Worm (Caenorhabditis elegans) whole organism, young adult: Measurements from ENCODE around the gene vps-39.

ENCODE experiments used
- C06A6.2 ChIP-seq: fragments of 200-800 bp; sonication (Bioruptor generic); conservative IDR thresholded peaks from 2 replicates; pipeline ENCODE4 v1.3.6; 2022; ENCODE audit warnings: missing genetic modification characterization, missing compliant biosample characterization
- F33H1.4 ChIP-seq: fragments of 200-800 bp; sonication (Bioruptor generic); IDR thresholded peaks from 2 replicates; pipeline ENCODE4 v1.3.6; 2022; ENCODE audit warnings: missing genetic modification reagents, missing genetic modification characterization, missing compliant biosample characterization
- F39B2.1 ChIP-seq: fragments of 200-800 bp; sonication (Bioruptor generic); IDR thresholded peaks from 2 replicates; pipeline ENCODE4 v1.3.6; 2022; ENCODE audit warnings: missing genetic modification reagents, missing genetic modification characterization, missing compliant biosample characterization
- F49E8.2 ChIP-seq: sonication (generic microtip); optimal IDR thresholded peaks from 3 replicates; lab custom pipeline; 2017; ENCODE audit warnings: missing genetic modification characterization, mild to moderate bottlenecking, missing compliant biosample characterization, antibody characterized with exemption, moderate library complexity; ENCODE audit not compliant: insufficient read depth
- F55B11.4 ChIP-seq: sonication (generic microtip); optimal IDR thresholded peaks from 2 replicates; lab custom pipeline; 2016; ENCODE audit warnings: missing compliant biosample characterization, missing genetic modification characterization, borderline replicate concordance; ENCODE audit not compliant: insufficient read depth
- F57C9.4 ChIP-seq: sonication (generic microtip); optimal IDR thresholded peaks from 2 replicates; lab custom pipeline; 2017; ENCODE audit warnings: mild to moderate bottlenecking, missing genetic modification characterization, missing compliant biosample characterization
- K11D2.4 ChIP-seq: fragments of 200-800 bp; sonication (Bioruptor generic); IDR thresholded peaks from 2 replicates; pipeline ENCODE4 v1.3.6; 2022; ENCODE audit warnings: missing genetic modification reagents, missing genetic modification characterization, missing compliant biosample characterization
- Y67H2A.10 ChIP-seq: fragments of 200-800 bp; sonication (Bioruptor generic); conservative IDR thresholded peaks from 2 replicates; pipeline ENCODE4 v1.3.6; 2022; ENCODE audit warnings: missing genetic modification reagents, missing genetic modification characterization, missing compliant biosample characterization
- Y95B8A.8 ChIP-seq: fragments of 200-800 bp; sonication (Bioruptor generic); IDR thresholded peaks from 2 replicates; pipeline ENCODE4 v1.3.6; 2022; ENCODE audit warnings: missing genetic modification reagents, missing genetic modification characterization, missing compliant biosample characterization
- akir-1 ChIP-seq: fragments of 200-800 bp; sonication (Bioruptor generic); optimal IDR thresholded peaks from 2 replicates; lab custom pipeline; 2018; ENCODE audit warnings: mild to moderate bottlenecking, missing genetic modification characterization, moderate library complexity, missing compliant biosample characterization
- aptf-3 ChIP-seq: fragments of 200-800 bp; sonication (Bioruptor generic); IDR thresholded peaks from 2 replicates; pipeline ENCODE4 v1.3.6; 2022; ENCODE audit warnings: missing genetic modification characterization, missing compliant biosample characterization
- attf-3 ChIP-seq: fragments of 200-800 bp; sonication (Bioruptor generic); conservative IDR thresholded peaks from 2 replicates; pipeline ENCODE4 v1.3.6; 2022; ENCODE audit warnings: missing genetic modification reagents, missing genetic modification characterization, missing compliant biosample characterization
- attf-5 ChIP-seq: fragments of 200-800 bp; sonication (Bioruptor generic); optimal IDR thresholded peaks from 2 replicates; lab custom pipeline; 2018; ENCODE audit warnings: mild to moderate bottlenecking, missing genetic modification characterization, missing compliant biosample characterization
- ccch-3 ChIP-seq: fragments of 200-800 bp; sonication (Bioruptor generic); optimal IDR thresholded peaks from 2 replicates; lab custom pipeline; 2018; ENCODE audit warnings: mild to moderate bottlenecking, missing genetic modification characterization, missing compliant biosample characterization
- cebp-1 ChIP-seq, 2 experiments: fragments of 200-800 bp in 1 of 2; sonication (Bioruptor generic) in 1 of 2; sonication (generic microtip) in 1 of 2; IDR thresholded peaks in 1 of 2; optimal IDR thresholded peaks in 1 of 2; 2 replicates each; pipeline versions ENCODE4 v1.3.6 to Lab custom; 2017 to 2022; ENCODE audit warnings: missing compliant biosample characterization in 2 of 2, missing genetic modification characterization in 2 of 2, mild to moderate bottlenecking in 1 of 2, missing genetic modification reagents in 1 of 2, moderate library complexity in 1 of 2
- ceh-27 ChIP-seq: fragments of 200-800 bp; sonication (Bioruptor generic); optimal IDR thresholded peaks from 2 replicates; lab custom pipeline; 2018; ENCODE audit warnings: mild to moderate bottlenecking, missing genetic modification characterization, moderate library complexity, missing compliant biosample characterization
- ceh-79 ChIP-seq: sonication (generic microtip); optimal IDR thresholded peaks from 2 replicates; lab custom pipeline; 2017; ENCODE audit warnings: mild to moderate bottlenecking, missing genetic modification characterization, missing compliant biosample characterization
- egrh-3 ChIP-seq: fragments of 200-800 bp; sonication (Bioruptor generic); IDR thresholded peaks from 2 replicates; pipeline ENCODE4 v1.3.6; 2022; ENCODE audit warnings: missing genetic modification reagents, missing genetic modification characterization, missing compliant biosample characterization
- ekl-4 ChIP-seq: fragments of 200-800 bp; sonication (Bioruptor generic); IDR thresholded peaks from 2 replicates; pipeline ENCODE4 v1.3.6; 2022; ENCODE audit warnings: missing genetic modification reagents, missing genetic modification characterization, missing compliant biosample characterization
- hmg-1.2 ChIP-seq: fragments of 200-800 bp; sonication (Bioruptor generic); IDR thresholded peaks from 2 replicates; pipeline ENCODE4 v1.3.6; 2022; ENCODE audit warnings: missing genetic modification reagents, missing genetic modification characterization, missing compliant biosample characterization
- let-526 ChIP-seq: fragments of 200-800 bp; sonication (Bioruptor generic); IDR thresholded peaks from 2 replicates; pipeline ENCODE4 v1.3.6; 2022; ENCODE audit warnings: missing genetic modification reagents, missing genetic modification characterization, missing compliant biosample characterization
- lir-1 ChIP-seq: fragments of 200-800 bp; sonication (Bioruptor generic); conservative IDR thresholded peaks from 2 replicates; pipeline ENCODE4 v1.3.6; 2022; ENCODE audit warnings: missing genetic modification reagents, missing genetic modification characterization, missing compliant biosample characterization
- lsl-1 ChIP-seq: fragments of 200-800 bp; sonication (Bioruptor generic); optimal IDR thresholded peaks from 2 replicates; lab custom pipeline; 2018; ENCODE audit warnings: mild to moderate bottlenecking, missing genetic modification characterization, moderate library complexity, missing compliant biosample characterization
- madf-10 ChIP-seq: sonication (generic microtip); optimal IDR thresholded peaks from 2 replicates; lab custom pipeline; 2016; ENCODE audit warnings: mild to moderate bottlenecking, missing genetic modification characterization, missing compliant biosample characterization
- madf-3 ChIP-seq: fragments of 200-800 bp; sonication (Bioruptor generic); IDR thresholded peaks from 2 replicates; pipeline ENCODE4 v1.3.6; 2022; ENCODE audit warnings: missing genetic modification reagents, missing genetic modification characterization, missing compliant biosample characterization
- mcd-1 ChIP-seq: fragments of 200-800 bp; sonication (Bioruptor generic); IDR thresholded peaks from 2 replicates; pipeline ENCODE4 v1.3.6; 2022; ENCODE audit warnings: missing genetic modification reagents, missing genetic modification characterization, missing compliant biosample characterization
- mel-28 ChIP-seq: sonication (generic microtip); optimal IDR thresholded peaks from 2 replicates; lab custom pipeline; 2016; ENCODE audit warnings: borderline replicate concordance, mild to moderate bottlenecking, missing genetic modification characterization, missing compliant biosample characterization
- nfya-1 ChIP-seq: sonication (generic microtip); optimal IDR thresholded peaks from 2 replicates; lab custom pipeline; 2017; ENCODE audit warnings: antibody characterized with exemption, missing compliant biosample characterization, missing genetic modification characterization, borderline replicate concordance; ENCODE audit not compliant: insufficient read depth
- nhr-179 ChIP-seq: sonication (generic microtip); optimal IDR thresholded peaks from 2 replicates; lab custom pipeline; 2016; ENCODE audit warnings: mild to moderate bottlenecking, missing genetic modification characterization, missing compliant biosample characterization
- pbrm-1 ChIP-seq: fragments of 200-800 bp; sonication (Bioruptor generic); IDR thresholded peaks from 2 replicates; pipeline ENCODE4 v1.3.6; 2022; ENCODE audit warnings: missing genetic modification reagents, missing genetic modification characterization, missing compliant biosample characterization
- rec-8 ChIP-seq, 2 experiments: sonication (generic microtip); optimal IDR thresholded peaks; 2 replicates each; lab custom pipeline; 2016; ENCODE audit warnings: mild to moderate bottlenecking in 2 of 2, missing genetic modification characterization in 2 of 2, missing genetic modification reagents in 2 of 2, missing genotype in 2 of 2, missing biosample characterization in 1 of 2, missing compliant biosample characterization in 1 of 2, moderate library complexity in 1 of 2
- snpc-4 ChIP-seq, 5 experiments: fragments of 150-350 bp in 1 of 5; sonication (generic microtip) in 4 of 5; optimal IDR thresholded peaks; 2 replicates each; lab custom pipeline; 2014 to 2018; ENCODE audit warnings: missing genetic modification characterization in 5 of 5, missing biosample characterization in 3 of 5, antibody characterized with exemption in 2 of 5, mild to moderate bottlenecking in 2 of 5, missing compliant biosample characterization in 2 of 5, missing genotype in 2 of 5, moderate library complexity in 2 of 5, missing genetic modification reagents in 1 of 5
- sptf-2 ChIP-seq: fragments of 200-800 bp; sonication (Bioruptor generic); optimal IDR thresholded peaks from 2 replicates; lab custom pipeline; 2018; ENCODE audit warnings: mild to moderate bottlenecking, missing genetic modification characterization, missing compliant biosample characterization
- unc-62 ChIP-seq: fragments of 150-350 bp; optimal IDR thresholded peaks from 2 replicates; lab custom pipeline; 2014; ENCODE audit warnings: missing biosample characterization, missing genetic modification reagents, missing genetic modification characterization
- zfh-2 ChIP-seq: fragments of 200-800 bp; sonication (Bioruptor generic); conservative IDR thresholded peaks from 2 replicates; pipeline ENCODE4 v1.3.6; 2022; ENCODE audit warnings: missing genetic modification reagents, missing genetic modification characterization, missing compliant biosample characterization
- zim-3 ChIP-seq: sonication (generic microtip); optimal IDR thresholded peaks from 2 replicates; lab custom pipeline; 2017; ENCODE audit warnings: mild to moderate bottlenecking, missing genetic modification characterization, moderate library complexity, missing compliant biosample characterization
- ztf-22 ChIP-seq: fragments of 200-800 bp; sonication (Bioruptor generic); optimal IDR thresholded peaks from 2 replicates; lab custom pipeline; 2018; ENCODE audit warnings: mild to moderate bottlenecking, missing genetic modification characterization, moderate library complexity, missing compliant biosample characterization
- ztf-25 ChIP-seq: fragments of 200-800 bp; sonication (Bioruptor generic); IDR thresholded peaks from 2 replicates; pipeline ENCODE4 v1.3.6; 2022; ENCODE audit warnings: missing genetic modification reagents, missing genetic modification characterization, missing compliant biosample characterization
- ztf-26 ChIP-seq: sonication (generic microtip); optimal IDR thresholded peaks from 2 replicates; lab custom pipeline; 2017; ENCODE audit warnings: missing genetic modification characterization, missing compliant biosample characterization
- ztf-28 ChIP-seq: fragments of 200-800 bp; sonication (Bioruptor generic); IDR thresholded peaks from 2 replicates; pipeline ENCODE4 v1.3.6; 2022; ENCODE audit warnings: missing genetic modification reagents, missing genetic modification characterization, missing compliant biosample characterization

The vps-39 gene

DNA sequence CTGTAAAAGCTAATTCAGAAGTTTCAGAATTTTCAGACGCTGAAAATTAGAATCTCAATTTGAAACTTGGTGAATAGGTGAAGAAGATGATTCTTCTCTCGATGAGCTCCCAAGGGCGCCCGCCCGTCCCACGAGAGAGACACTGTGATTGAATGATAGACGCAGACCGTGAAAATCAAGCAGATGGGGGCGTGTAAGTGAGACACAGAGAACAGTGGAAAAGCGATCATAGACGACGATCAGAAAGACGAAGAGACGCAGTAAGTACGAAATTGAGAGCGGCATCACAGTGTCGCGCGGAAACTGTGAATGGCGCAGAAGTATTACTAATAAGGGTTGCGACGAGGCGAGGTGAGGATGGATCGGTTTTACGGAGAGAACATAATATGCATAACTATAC is 35.8 kb downstream of the vps-39 start:
- TF ChIP-seq lsl-1, result no peak
- TF ChIP-seq cebp-1 (GFP tag; IDR thresholded peaks at IDR 0.05; lab: Robert Waterston, UW), result no peak
- TF ChIP-seq cebp-1 (tag; optimal IDR thresholded peaks at IDR 0.05; lab: Kevin White, UChicago), result peak; percentile 21
- no peak for TF ChIP-seq pbrm-1 (GFP tag; lab: Robert Waterston, UW)
- no peak for TF ChIP-seq F39B2.1 (GFP tag; lab: Robert Waterston, UW)
- 0 out of 2 replicates have a peak, but pooled peaks have one; percentile 53 for TF ChIP-seq ztf-25 (GFP tag; lab: Robert Waterston, UW)
- TF ChIP-seq mcd-1 (GFP tag; lab: Robert Waterston, UW), result peak; percentile 28; the same call in 1 of the 2 replicates
- no peak for TF ChIP-seq K11D2.4 (GFP tag; lab: Robert Waterston, UW)
- no peak for TF ChIP-seq nfya-1
- TF ChIP-seq sptf-2 (GFP tag; lab: Kevin White, UChicago), result no peak
- TF ChIP-seq Y95B8A.8 (GFP tag; lab: Robert Waterston, UW), result no peak
- no peak for TF ChIP-seq ztf-28
- no peak for TF ChIP-seq rec-8 (tag; optimal IDR thresholded peaks at IDR 0.05; lab: Kevin White, UChicago)
- TF ChIP-seq madf-10 (tag; lab: Kevin White, UChicago), result no peak
- no peak for TF ChIP-seq mel-28 (tag; lab: Kevin White, UChicago)
- no peak for TF ChIP-seq C06A6.2 (GFP tag; lab: Robert Waterston, UW)
- TF ChIP-seq ztf-26 (tag; lab: Kevin White, UChicago), result no peak
- no peak for TF ChIP-seq zim-3
- TF ChIP-seq attf-3 (GFP tag; lab: Robert Waterston, UW), result no peak
- no peak for TF ChIP-seq let-526 (GFP tag; lab: Robert Waterston, UW)
- TF ChIP-seq Y67H2A.10 (GFP tag; lab: Robert Waterston, UW), result no peak
- no peak for TF ChIP-seq F49E8.2 (tag; lab: Kevin White, UChicago)
- TF ChIP-seq F33H1.4 (GFP tag; lab: Robert Waterston, UW), result no peak
- no peak for TF ChIP-seq nhr-179 (tag; lab: Kevin White, UChicago)
- no peak for TF ChIP-seq lir-1 (GFP tag; lab: Robert Waterston, UW)
- no peak for TF ChIP-seq aptf-3 (GFP tag; lab: Robert Waterston, UW)
- no peak for TF ChIP-seq F57C9.4 (tag; lab: Kevin White, UChicago)
- no peak for TF ChIP-seq snpc-4 (GFP tag; optimal IDR thresholded peaks at IDR 0.05; lab: Kevin White, UChicago)
- no peak for TF ChIP-seq snpc-4 (tag; optimal IDR thresholded peaks at IDR 0.05; lab: Kevin White, UChicago)
- TF ChIP-seq egrh-3 (GFP tag; lab: Robert Waterston, UW), result no peak
- no peak for TF ChIP-seq akir-1
- TF ChIP-seq zfh-2, result 0 out of 2 replicates have a peak, but pooled peaks have one; percentile 29
- TF ChIP-seq attf-5 (GFP tag; lab: Kevin White, UChicago), result no peak
- no peak for TF ChIP-seq unc-62 (GFP tag; lab: Kevin White, UChicago)
- no peak for TF ChIP-seq ztf-22 (GFP tag; lab: Kevin White, UChicago)
- no peak for TF ChIP-seq ceh-27
- peak; percentile 79; the same call in 1 of the 2 replicates for TF ChIP-seq hmg-1.2 (GFP tag; lab: Robert Waterston, UW)
- no peak for TF ChIP-seq ekl-4
- 0 out of 2 replicates have a peak, but pooled peaks have one; percentile 7 for TF ChIP-seq madf-3
- TF ChIP-seq F55B11.4 (tag; lab: Kevin White, UChicago), result no peak
- TF ChIP-seq ccch-3 (GFP tag; lab: Kevin White, UChicago), result no peak
- no peak for TF ChIP-seq ceh-79 (tag; lab: Kevin White, UChicago)
